Fruit fly (Drosophila melanogaster): ENCODE measurements around the gene CG33986.

dm6 chr3L:15534274-15535227, 9.5 kb upstream of the CG33986 start:
- TF ChIP-seq Sin3A (optimal IDR thresholded peaks at IDR 0.05) (no peak), h (optimal IDR thresholded peaks at IDR 0.05) (no peak), insv (optimal IDR thresholded peaks at IDR 0.05) (no peak), Myc (optimal IDR thresholded peaks at IDR 0.05) (no peak)
